Worm (Caenorhabditis elegans): Measurements from ENCODE around the gene C09G12.5.
A peak's percentile ranks its signal among the peaks of the same experiment; 100 is the strongest.

C09G12.5 gene

DNA sequence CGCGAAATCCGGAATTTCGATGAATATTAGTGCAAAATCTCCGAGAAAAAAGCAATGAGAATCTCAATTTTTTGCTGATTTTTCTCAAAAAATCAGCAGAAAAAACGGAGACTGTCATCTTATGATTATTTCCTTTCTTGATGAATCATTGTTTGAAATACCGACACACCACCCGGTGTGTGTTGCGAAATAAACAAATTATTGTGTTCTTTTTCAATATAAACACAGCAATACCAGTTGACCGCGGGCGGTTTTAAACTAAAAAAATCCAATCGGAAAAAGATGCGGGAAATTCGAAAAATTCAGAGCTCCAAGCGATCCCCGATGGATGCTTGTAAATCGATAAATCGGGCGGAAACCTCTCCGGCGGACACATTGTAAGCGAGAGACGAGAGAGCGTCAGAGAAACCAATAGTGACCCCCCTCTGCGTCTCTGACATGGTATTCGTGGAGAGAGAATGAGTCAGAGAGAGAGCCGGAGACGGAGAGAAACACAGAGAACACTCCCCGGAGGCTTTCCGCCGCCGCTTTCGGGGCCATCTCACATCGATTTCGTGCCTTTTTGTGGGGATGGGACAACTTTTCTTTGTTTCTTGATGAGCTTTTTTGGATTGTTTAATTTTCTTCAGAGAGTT, 36.4 kb downstream of the C09G12.5 start (continued):
- TF ChIP-seq M03D4.4 (tag; optimal IDR thresholded peaks at IDR 0.05), result no peak

DNA sequence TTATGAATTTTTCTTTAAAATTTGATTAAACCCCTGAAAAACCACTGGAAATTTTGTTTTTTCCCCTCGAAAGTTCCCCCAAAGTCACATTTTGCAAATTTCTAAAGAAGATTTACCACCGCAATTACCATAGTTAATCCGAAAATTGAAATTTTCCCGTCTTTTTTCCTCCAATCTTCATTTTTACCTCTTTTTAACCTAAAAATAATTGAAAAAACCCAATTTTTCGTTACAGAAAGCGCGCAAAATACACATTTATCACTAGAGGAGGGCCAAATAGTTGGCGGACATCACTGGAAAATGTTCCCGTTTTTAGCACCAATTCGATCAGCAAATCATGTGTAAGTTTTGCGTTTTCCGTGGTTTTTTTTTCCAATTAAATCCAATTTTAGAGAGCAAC, 37.5 kb downstream of the C09G12.5 start, which contains the start of gene unc-33:
Gene unc-33 (plus strand): TSS at position 301 of the 400 bp plus-strand sequence.
- no peak for TF ChIP-seq sptf-1 (tag; optimal IDR thresholded peaks at IDR 0.05)
- no peak for TF ChIP-seq blmp-1 (tag; optimal IDR thresholded peaks at IDR 0.05)
- no peak for TF ChIP-seq ham-2 (GFP tag; optimal IDR thresholded peaks at IDR 0.05)
- no peak for TF ChIP-seq lin-13 (tag; optimal IDR thresholded peaks at IDR 0.05)
- no peak for TF ChIP-seq ceh-39 (tag; optimal IDR thresholded peaks at IDR 0.05)
- no peak for TF ChIP-seq tbx-8 (GFP tag; optimal IDR thresholded peaks at IDR 0.05)
- TF ChIP-seq ces-1 (GFP tag; optimal IDR thresholded peaks at IDR 0.05), result no peak

DNA sequence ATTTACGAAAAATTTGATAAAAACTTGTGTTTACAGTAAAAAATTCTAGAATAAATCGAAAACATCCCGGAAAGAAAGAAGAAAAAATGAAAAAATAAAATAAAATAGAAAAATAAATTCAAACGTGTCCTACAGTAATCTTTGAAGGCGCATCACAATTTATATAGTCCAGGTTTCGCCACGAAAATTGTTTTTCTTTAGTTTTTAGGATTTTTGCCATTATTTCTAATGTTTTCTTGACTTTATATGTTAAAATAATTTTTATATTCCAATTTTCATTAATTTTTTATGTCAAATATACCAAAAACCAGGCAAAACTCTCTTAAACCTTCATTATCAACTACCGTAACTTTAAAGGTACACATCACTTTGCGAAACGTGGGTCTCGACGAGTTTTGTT, 38.4 kb downstream of the C09G12.5 start:
- no peak for TF ChIP-seq sem-2 (GFP tag; optimal IDR thresholded peaks at IDR 0.05)
- TF ChIP-seq flh-1 (GFP tag; optimal IDR thresholded peaks at IDR 0.05), result no peak
- no peak for TF ChIP-seq nhr-2 (tag; optimal IDR thresholded peaks at IDR 0.05)
- TF ChIP-seq mab-5 (tag; optimal IDR thresholded peaks at IDR 0.05), result no peak
- no peak for TF ChIP-seq blmp-1 (tag; optimal IDR thresholded peaks at IDR 0.05)
- TF ChIP-seq nhr-28 (tag; optimal IDR thresholded peaks at IDR 0.05), result no peak

DNA sequence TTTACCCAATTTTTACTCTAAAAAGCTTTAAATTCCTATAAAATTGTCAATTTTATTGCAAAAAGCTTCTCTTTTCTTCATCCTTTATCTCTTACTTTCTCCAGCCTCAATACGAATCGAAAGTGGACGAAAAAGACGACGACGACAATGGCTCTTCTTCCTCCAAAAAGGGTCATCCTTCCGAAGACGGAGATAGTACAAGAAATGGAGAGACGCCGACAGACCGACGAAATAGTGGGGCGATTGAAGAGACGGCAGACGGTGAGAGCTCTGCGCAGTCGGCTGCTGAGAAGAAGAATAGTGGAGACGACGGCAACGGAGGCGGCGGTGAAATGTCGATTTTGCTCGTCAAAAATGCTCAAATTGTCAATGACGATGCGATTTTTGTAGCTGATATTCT, 40.2 kb downstream of the C09G12.5 start:
- TF ChIP-seq ceh-43 (GFP tag; optimal IDR thresholded peaks at IDR 0.05) (no peak), elt-1 (tag; optimal IDR thresholded peaks at IDR 0.05; ENCODE audit: borderline replicate concordance, insufficient read depth) (no peak), sem-2 (GFP tag; optimal IDR thresholded peaks at IDR 0.05) (no peak), bed-3 (GFP tag; optimal IDR thresholded peaks at IDR 0.05) (no peak), drap-1 (GFP tag; optimal IDR thresholded peaks at IDR 0.05) (no peak), M03D4.4 (tag; optimal IDR thresholded peaks at IDR 0.05) (no peak), nhr-12 (tag; optimal IDR thresholded peaks at IDR 0.05) (no peak), ham-2 (GFP tag; optimal IDR thresholded peaks at IDR 0.05) (no peak), unc-62 (GFP tag; optimal IDR thresholded peaks at IDR 0.05) (no peak), nhr-237 (tag; optimal IDR thresholded peaks at IDR 0.05) (no peak), blmp-1 (tag; optimal IDR thresholded peaks at IDR 0.05) (peak; percentile 59), pha-4 (tag; optimal IDR thresholded peaks at IDR 0.05) (peak; percentile 34), unc-120 (tag; optimal IDR thresholded peaks at IDR 0.05; ENCODE audit: poor library complexity, severe bottlenecking) (peak; percentile 39), ces-1 (GFP tag; optimal IDR thresholded peaks at IDR 0.05) (peak; percentile 52), ztf-11 (tag; optimal IDR thresholded peaks at IDR 0.05) (no peak)

DNA sequence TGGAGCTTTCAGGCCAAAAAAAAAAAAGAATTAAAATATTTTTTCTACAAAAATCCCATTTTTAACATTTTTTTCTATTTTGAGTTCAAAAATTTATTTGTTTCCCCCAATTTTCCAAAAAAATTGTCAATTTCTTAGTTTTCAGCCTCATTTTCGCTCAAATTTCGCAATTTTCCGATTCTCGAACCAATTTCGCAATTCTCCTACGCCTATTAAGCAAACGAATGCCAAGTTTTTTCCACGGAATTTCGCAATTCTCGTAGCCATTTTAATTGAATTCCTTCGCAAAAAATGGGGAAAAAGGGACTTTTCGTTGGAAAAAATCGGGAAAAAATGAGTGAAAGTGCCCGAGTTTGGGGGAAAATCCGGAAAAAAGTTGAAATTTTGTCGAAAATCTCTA, 41.2 kb downstream of the C09G12.5 start:
- TF ChIP-seq ceh-83 (GFP tag; optimal IDR thresholded peaks at IDR 0.05) (no peak), mab-5 (tag; optimal IDR thresholded peaks at IDR 0.05) (no peak), lin-32 (GFP tag; optimal IDR thresholded peaks at IDR 0.05) (no peak), unc-62 (GFP tag; optimal IDR thresholded peaks at IDR 0.05) (no peak), unc-39 (tag; optimal IDR thresholded peaks at IDR 0.05) (no peak), drap-1 (GFP tag; optimal IDR thresholded peaks at IDR 0.05) (no peak), M03D4.4 (tag; optimal IDR thresholded peaks at IDR 0.05) (no peak), mep-1 (tag; optimal IDR thresholded peaks at IDR 0.05) (no peak), nhr-237 (tag; optimal IDR thresholded peaks at IDR 0.05) (no peak), ces-1 (GFP tag; optimal IDR thresholded peaks at IDR 0.05) (no peak), lsy-2 (tag; optimal IDR thresholded peaks at IDR 0.05) (no peak), bed-3 (GFP tag; optimal IDR thresholded peaks at IDR 0.05) (no peak), pha-4 (tag; optimal IDR thresholded peaks at IDR 0.05) (no peak), lin-13 (tag; optimal IDR thresholded peaks at IDR 0.05) (no peak), blmp-1 (tag; optimal IDR thresholded peaks at IDR 0.05) (no peak)

DNA sequence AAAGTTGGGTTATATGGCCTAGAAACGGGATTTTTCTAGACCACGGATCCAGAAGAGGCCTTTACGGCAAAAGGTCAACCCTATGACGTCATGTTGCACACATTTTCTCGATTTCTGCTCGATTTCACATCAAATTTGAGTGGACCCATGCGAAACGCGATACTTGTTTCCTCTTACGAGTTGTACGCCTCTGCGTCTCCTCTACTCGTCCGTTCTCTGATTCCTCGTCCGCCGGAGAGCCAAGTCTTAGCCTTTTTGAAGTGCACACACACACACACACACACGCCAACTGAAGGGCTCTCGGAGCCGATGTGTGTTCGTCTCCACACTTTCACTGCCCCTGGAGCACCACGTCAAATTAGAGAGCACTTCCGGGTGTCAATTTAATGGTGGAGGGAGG, 41.8 kb downstream of the C09G12.5 start:
- TF ChIP-seq elt-3 (tag; optimal IDR thresholded peaks at IDR 0.05), result no peak
- peak; percentile 10 for TF ChIP-seq ces-1 (GFP tag; optimal IDR thresholded peaks at IDR 0.05)
- peak; percentile 11 for TF ChIP-seq pha-4 (tag; optimal IDR thresholded peaks at IDR 0.05)
- no peak for TF ChIP-seq nhr-2 (tag; optimal IDR thresholded peaks at IDR 0.05)
- TF ChIP-seq unc-120 (tag; optimal IDR thresholded peaks at IDR 0.05; ENCODE audit: poor library complexity, severe bottlenecking), result no peak
- TF ChIP-seq flh-1 (GFP tag; optimal IDR thresholded peaks at IDR 0.05), result no peak
- peak; percentile 47 for TF ChIP-seq ztf-11 (tag; optimal IDR thresholded peaks at IDR 0.05)
- TF ChIP-seq zip-8 (tag; optimal IDR thresholded peaks at IDR 0.05), result peak; percentile 18
- peak; percentile 7 for TF ChIP-seq sem-2 (GFP tag; optimal IDR thresholded peaks at IDR 0.05)
- TF ChIP-seq hlh-1 (tag; optimal IDR thresholded peaks at IDR 0.05), result no peak
- no peak for TF ChIP-seq lsy-2 (tag; optimal IDR thresholded peaks at IDR 0.05)
- no peak for TF ChIP-seq drap-1 (GFP tag; optimal IDR thresholded peaks at IDR 0.05)
- TF ChIP-seq mab-5 (tag; optimal IDR thresholded peaks at IDR 0.05), result no peak
- TF ChIP-seq cnd-1 (tag; optimal IDR thresholded peaks at IDR 0.05), result peak; percentile 19
- TF ChIP-seq ham-2 (GFP tag; optimal IDR thresholded peaks at IDR 0.05), result no peak
- peak; percentile 11 for TF ChIP-seq unc-39 (tag; optimal IDR thresholded peaks at IDR 0.05)
- TF ChIP-seq lin-13 (tag; optimal IDR thresholded peaks at IDR 0.05), result no peak
- TF ChIP-seq elt-1 (tag; optimal IDR thresholded peaks at IDR 0.05; ENCODE audit: borderline replicate concordance, insufficient read depth), result no peak
- TF ChIP-seq ceh-39 (tag; optimal IDR thresholded peaks at IDR 0.05), result no peak
